Worm (Caenorhabditis elegans) whole organism, L3 larva: ENCODE data around the gene idpc-1.

Experiments
- ama-1 ChIP-seq: fragments of 150-350 bp; optimal IDR thresholded peaks from 2 replicates; lab custom pipeline; 2018
- unc-62 ChIP-seq: fragments of 150-350 bp; sonication (generic microtip); optimal IDR thresholded peaks from 4 replicates; lab custom pipeline; 2014; ENCODE audit warnings: missing biosample characterization, missing genetic modification reagents, missing genetic modification characterization
- ztf-4 ChIP-seq: fragments of 150-350 bp; optimal IDR thresholded peaks from 2 replicates; lab custom pipeline; 2014; ENCODE audit warnings: missing biosample characterization, missing genetic modification characterization

ce11 chrIII:11377880-11378279 lies 49.1 kb upstream of the idpc-1 start, which contains the start of gene dpy-18:
- TF ChIP-seq ama-1 (lab: Kevin White, UChicago): no peak
- TF ChIP-seq ztf-4: no peak
- TF ChIP-seq unc-62 (GFP tag; lab: Kevin White, UChicago): no peak
